Worm (Caenorhabditis elegans) whole organism, L1 larva: Measurements from ENCODE around the gene C56G2.9.

Experiments
- ceh-82 ChIP-seq, 3 experiments: fragments of 150-350 bp in 1 of 3; sonication (generic microtip) in 2 of 3; optimal IDR thresholded peaks; 2 replicates each; lab custom pipeline; 2014 to 2017; ENCODE audit warnings: missing biosample characterization in 3 of 3, missing genetic modification characterization in 3 of 3
- mdl-1 ChIP-seq, 2 experiments: fragments of 150-350 bp; optimal IDR thresholded peaks; 2 replicates each; lab custom pipeline; 2014 to 2017; ENCODE audit warnings: missing biosample characterization in 2 of 2, missing genetic modification characterization in 2 of 2, inconsistent platforms in 1 of 2
- nhr-47 ChIP-seq: sonication (generic microtip); optimal IDR thresholded peaks from 2 replicates; lab custom pipeline; 2016; ENCODE audit warnings: mild to moderate bottlenecking, missing genetic modification characterization, moderate library complexity, missing compliant biosample characterization

- TF ChIP-seq ceh-82 (tag; optimal IDR thresholded peaks at IDR 0.05; lab: Kevin White, UChicago): no peak
- TF ChIP-seq mdl-1 (tag; optimal IDR thresholded peaks at IDR 0.05; lab: Kevin White, UChicago): no peak
- TF ChIP-seq nhr-47 (tag; lab: Kevin White, UChicago): no peak
These were observed 35.3 kb downstream of the C56G2.9 start for ce11 chrIII:6307832-6308231.
